Worm (Caenorhabditis elegans) whole organism, young adult: ENCODE results near the gene F54B11.9.
A peak's percentile ranks its signal among the peaks of the same experiment; 100 is the strongest.

Source experiments
- C06A6.2 ChIP-seq: fragments of 200-800 bp; sonication (Bioruptor generic); conservative IDR thresholded peaks from 2 replicates; pipeline ENCODE4 v1.3.6; 2022; ENCODE audit warnings: missing genetic modification characterization, missing compliant biosample characterization
- F10E7.11 ChIP-seq: sonication (generic microtip); optimal IDR thresholded peaks from 2 replicates; lab custom pipeline; 2017; ENCODE audit warnings: mild to moderate bottlenecking, missing genetic modification characterization, moderate library complexity, missing compliant biosample characterization
- F22D6.2 ChIP-seq: sonication (generic microtip); optimal IDR thresholded peaks from 2 replicates; lab custom pipeline; 2016; ENCODE audit warnings: mild to moderate bottlenecking, missing genetic modification characterization, missing compliant biosample characterization
- F23B12.7 ChIP-seq: sonication (generic microtip); optimal IDR thresholded peaks from 2 replicates; lab custom pipeline; 2017; ENCODE audit warnings: missing genetic modification characterization, mild to moderate bottlenecking, missing compliant biosample characterization, antibody characterized with exemption, moderate library complexity; ENCODE audit not compliant: insufficient read depth
- F33H1.4 ChIP-seq: fragments of 200-800 bp; sonication (Bioruptor generic); IDR thresholded peaks from 2 replicates; pipeline ENCODE4 v1.3.6; 2022; ENCODE audit warnings: missing genetic modification reagents, missing genetic modification characterization, missing compliant biosample characterization
- F37B4.10 ChIP-seq: fragments of 200-800 bp; sonication (Bioruptor generic); IDR thresholded peaks from 2 replicates; pipeline ENCODE4 v1.3.6; 2022; ENCODE audit warnings: missing genetic modification characterization, missing compliant biosample characterization
- F52B5.7 ChIP-seq: sonication (generic microtip); optimal IDR thresholded peaks from 2 replicates; lab custom pipeline; 2016; ENCODE audit warnings: mild to moderate bottlenecking, missing genetic modification characterization, missing compliant biosample characterization
- K12H6.12 ChIP-seq: fragments of 200-800 bp; sonication (Bioruptor generic); optimal IDR thresholded peaks from 2 replicates; lab custom pipeline; 2018; ENCODE audit warnings: mild to moderate bottlenecking, missing genetic modification characterization, missing compliant biosample characterization
- T07F8.4 ChIP-seq: sonication (generic microtip); optimal IDR thresholded peaks from 2 replicates; lab custom pipeline; 2016; ENCODE audit warnings: mild to moderate bottlenecking, missing genetic modification characterization, moderate library complexity, missing compliant biosample characterization
- akir-1 ChIP-seq: fragments of 200-800 bp; sonication (Bioruptor generic); optimal IDR thresholded peaks from 2 replicates; lab custom pipeline; 2018; ENCODE audit warnings: mild to moderate bottlenecking, missing genetic modification characterization, moderate library complexity, missing compliant biosample characterization
- aptf-2 ChIP-seq: fragments of 200-800 bp; sonication (Bioruptor generic); conservative IDR thresholded peaks from 2 replicates; pipeline ENCODE4 v1.3.6; 2022; ENCODE audit warnings: missing genetic modification reagents, missing genetic modification characterization, missing compliant biosample characterization
- atf-7 ChIP-seq: sonication (generic microtip); optimal IDR thresholded peaks from 2 replicates; lab custom pipeline; 2017; ENCODE audit warnings: mild to moderate bottlenecking, missing genetic modification characterization, missing compliant biosample characterization
- athp-1 ChIP-seq: sonication (generic microtip); optimal IDR thresholded peaks from 2 replicates; lab custom pipeline; 2017; ENCODE audit warnings: mild to moderate bottlenecking, missing genetic modification characterization, missing compliant biosample characterization
- attf-5 ChIP-seq: fragments of 200-800 bp; sonication (Bioruptor generic); optimal IDR thresholded peaks from 2 replicates; lab custom pipeline; 2018; ENCODE audit warnings: mild to moderate bottlenecking, missing genetic modification characterization, missing compliant biosample characterization
- ccch-3 ChIP-seq: fragments of 200-800 bp; sonication (Bioruptor generic); optimal IDR thresholded peaks from 2 replicates; lab custom pipeline; 2018; ENCODE audit warnings: mild to moderate bottlenecking, missing genetic modification characterization, missing compliant biosample characterization
- ceh-40 ChIP-seq: fragments of 200-800 bp; sonication (Bioruptor generic); IDR thresholded peaks from 2 replicates; pipeline ENCODE4 v1.3.6; 2022; ENCODE audit warnings: missing genetic modification characterization, missing compliant biosample characterization
- ceh-58 ChIP-seq: fragments of 200-800 bp; sonication (Bioruptor generic); IDR thresholded peaks from 2 replicates; pipeline ENCODE4 v1.3.6; 2022; ENCODE audit warnings: missing genetic modification characterization, missing compliant biosample characterization
- ceh-79 ChIP-seq: sonication (generic microtip); optimal IDR thresholded peaks from 2 replicates; lab custom pipeline; 2017; ENCODE audit warnings: mild to moderate bottlenecking, missing genetic modification characterization, missing compliant biosample characterization
- chd-7 ChIP-seq: sonication (generic microtip); optimal IDR thresholded peaks from 2 replicates; lab custom pipeline; 2016; ENCODE audit warnings: mild to moderate bottlenecking, missing genetic modification characterization, moderate library complexity, missing compliant biosample characterization
- dox-1 ChIP-seq: fragments of 200-800 bp; sonication (Bioruptor generic); IDR thresholded peaks from 2 replicates; pipeline ENCODE4 v1.3.6; 2022; ENCODE audit warnings: missing genetic modification reagents, missing genetic modification characterization, missing compliant biosample characterization
- ekl-4 ChIP-seq: fragments of 200-800 bp; sonication (Bioruptor generic); IDR thresholded peaks from 2 replicates; pipeline ENCODE4 v1.3.6; 2022; ENCODE audit warnings: missing genetic modification reagents, missing genetic modification characterization, missing compliant biosample characterization
- fkh-3 ChIP-seq: sonication (generic microtip); optimal IDR thresholded peaks from 2 replicates; lab custom pipeline; 2016; ENCODE audit warnings: mild to moderate bottlenecking, missing genetic modification characterization, missing compliant biosample characterization
- him-1 ChIP-seq: sonication (generic microtip); optimal IDR thresholded peaks from 2 replicates; lab custom pipeline; 2016; ENCODE audit warnings: missing genotype, missing genetic modification reagents, missing genetic modification characterization, missing compliant biosample characterization
- let-607 ChIP-seq, 2 experiments: fragments of 200-800 bp in 1 of 2; sonication (Bioruptor generic) in 1 of 2; sonication (generic microtip) in 1 of 2; optimal IDR thresholded peaks; 2 replicates each; lab custom pipeline; 2016 to 2018; ENCODE audit warnings: mild to moderate bottlenecking in 2 of 2, missing compliant biosample characterization in 2 of 2, missing genetic modification characterization in 2 of 2, moderate library complexity in 2 of 2, missing genotype in 1 of 2
- lin-26 ChIP-seq: fragments of 200-800 bp; sonication (Bioruptor generic); IDR thresholded peaks from 2 replicates; pipeline ENCODE4 v1.3.6; 2022; ENCODE audit warnings: missing genetic modification reagents, missing genetic modification characterization, missing compliant biosample characterization
- lir-1 ChIP-seq: fragments of 200-800 bp; sonication (Bioruptor generic); conservative IDR thresholded peaks from 2 replicates; pipeline ENCODE4 v1.3.6; 2022; ENCODE audit warnings: missing genetic modification reagents, missing genetic modification characterization, missing compliant biosample characterization
- madf-10 ChIP-seq: sonication (generic microtip); optimal IDR thresholded peaks from 2 replicates; lab custom pipeline; 2016; ENCODE audit warnings: mild to moderate bottlenecking, missing genetic modification characterization, missing compliant biosample characterization
- madf-6 ChIP-seq: fragments of 200-800 bp; sonication (Bioruptor generic); IDR thresholded peaks from 2 replicates; pipeline ENCODE4 v1.3.6; 2022; ENCODE audit warnings: missing genetic modification reagents, missing genetic modification characterization, missing compliant biosample characterization
- madf-8 ChIP-seq: fragments of 200-800 bp; sonication (Bioruptor generic); conservative IDR thresholded peaks from 2 replicates; pipeline ENCODE4 v1.3.6; 2022; ENCODE audit warnings: missing genetic modification reagents, missing genetic modification characterization, missing compliant biosample characterization
- mes-4 ChIP-seq: sonication (generic microtip); optimal IDR thresholded peaks from 2 replicates; lab custom pipeline; 2016; ENCODE audit warnings: missing genotype, missing genetic modification characterization, missing compliant biosample characterization
- mxl-1 ChIP-seq: sonication (generic microtip); optimal IDR thresholded peaks from 2 replicates; lab custom pipeline; 2016; ENCODE audit warnings: missing genetic modification characterization, missing compliant biosample characterization
- nfya-2 ChIP-seq: fragments of 200-800 bp; sonication (Bioruptor generic); IDR thresholded peaks from 2 replicates; pipeline ENCODE4 v1.3.6; 2022; ENCODE audit warnings: missing genetic modification reagents, missing genetic modification characterization, missing compliant biosample characterization
- nfyb-1 ChIP-seq: fragments of 200-800 bp; sonication (Bioruptor generic); IDR thresholded peaks from 2 replicates; pipeline ENCODE4 v1.3.6; 2022; ENCODE audit warnings: missing genetic modification reagents, missing genetic modification characterization, missing compliant biosample characterization
- nhr-179 ChIP-seq: sonication (generic microtip); optimal IDR thresholded peaks from 2 replicates; lab custom pipeline; 2016; ENCODE audit warnings: mild to moderate bottlenecking, missing genetic modification characterization, missing compliant biosample characterization
- nhr-27 ChIP-seq: fragments of 200-800 bp; sonication (Bioruptor generic); optimal IDR thresholded peaks from 2 replicates; lab custom pipeline; 2018; ENCODE audit warnings: mild to moderate bottlenecking, missing genetic modification characterization, moderate library complexity, missing compliant biosample characterization
- rec-8 ChIP-seq, 2 experiments: sonication (generic microtip); optimal IDR thresholded peaks; 2 replicates each; lab custom pipeline; 2016; ENCODE audit warnings: mild to moderate bottlenecking in 2 of 2, missing genetic modification characterization in 2 of 2, missing genetic modification reagents in 2 of 2, missing genotype in 2 of 2, missing biosample characterization in 1 of 2, missing compliant biosample characterization in 1 of 2, moderate library complexity in 1 of 2
- rpc-1 ChIP-seq, 2 experiments: fragments of 150-350 bp in 1 of 2; sonication (generic microtip) in 1 of 2; optimal IDR thresholded peaks; 2 replicates each; lab custom pipeline; 2014 to 2018; ENCODE audit warnings: missing biosample characterization in 1 of 2, missing genetic modification characterization in 1 of 2, missing genetic modification reagents in 1 of 2, missing genotype in 1 of 2
- snpc-1.3 ChIP-seq: sonication (generic microtip); optimal IDR thresholded peaks from 2 replicates; lab custom pipeline; 2017; ENCODE audit warnings: missing genetic modification characterization, mild to moderate bottlenecking, missing compliant biosample characterization, antibody characterized with exemption, moderate library complexity, missing genotype, missing genetic modification reagents; ENCODE audit not compliant: insufficient read depth
- snpc-4 ChIP-seq, 5 experiments: fragments of 150-350 bp in 1 of 5; sonication (generic microtip) in 4 of 5; optimal IDR thresholded peaks; 2 replicates each; lab custom pipeline; 2014 to 2018; ENCODE audit warnings: missing genetic modification characterization in 5 of 5, missing biosample characterization in 3 of 5, antibody characterized with exemption in 2 of 5, mild to moderate bottlenecking in 2 of 5, missing compliant biosample characterization in 2 of 5, missing genotype in 2 of 5, moderate library complexity in 2 of 5, missing genetic modification reagents in 1 of 5
- tbp1 ChIP-seq: fragments of 200-800 bp; sonication (Bioruptor generic); optimal IDR thresholded peaks from 2 replicates; lab custom pipeline; 2018; ENCODE audit warnings: mild to moderate bottlenecking, missing genetic modification characterization, missing compliant biosample characterization
- tbx-9 ChIP-seq: sonication (generic microtip); optimal IDR thresholded peaks from 2 replicates; lab custom pipeline; 2016; ENCODE audit warnings: borderline replicate concordance, missing genetic modification characterization, inconsistent platforms, missing compliant biosample characterization
- unc-130 ChIP-seq: sonication (generic microtip); optimal IDR thresholded peaks from 2 replicates; lab custom pipeline; 2016; ENCODE audit warnings: missing genetic modification reagents, missing genetic modification characterization, missing compliant biosample characterization
- ztf-26 ChIP-seq: sonication (generic microtip); optimal IDR thresholded peaks from 2 replicates; lab custom pipeline; 2017; ENCODE audit warnings: missing genetic modification characterization, missing compliant biosample characterization
- ztf-3 ChIP-seq: fragments of 200-800 bp; sonication (Bioruptor generic); optimal IDR thresholded peaks from 2 replicates; lab custom pipeline; 2018; ENCODE audit warnings: mild to moderate bottlenecking, missing genetic modification characterization, missing compliant biosample characterization
- ztf-6 ChIP-seq: fragments of 200-800 bp; sonication (Bioruptor generic); IDR thresholded peaks from 2 replicates; pipeline ENCODE4 v1.3.6; 2022; ENCODE audit warnings: missing genetic modification reagents, missing genetic modification characterization, missing compliant biosample characterization

Gene F54B11.9

ce11 chrX:13650799-13651198, 45.4 kb downstream of the F54B11.9 start, which contains the start of gene C40C9.4:
Gene C40C9.4 (plus strand): TSS chrX:13651099.
- TF ChIP-seq ceh-79 (tag; lab: Kevin White, UChicago) (no peak), nfyb-1 (GFP tag; lab: Robert Waterston, UW) (no peak), F33H1.4 (GFP tag; lab: Robert Waterston, UW) (no peak), rec-8 (tag; optimal IDR thresholded peaks at IDR 0.05; lab: Kevin White, UChicago) (no peak), chd-7 (tag; lab: Kevin White, UChicago) (no peak)

ce11 chrX:13653573-13653972, 48.2 kb downstream of the F54B11.9 start:
- TF ChIP-seq mxl-1 (tag; lab: Kevin White, UChicago) = peak; percentile 57
- 0 out of 2 replicates have a peak, but pooled peaks have one; percentile 28 for TF ChIP-seq ekl-4
- TF ChIP-seq attf-5 (GFP tag; lab: Kevin White, UChicago) = peak; percentile 39
- TF ChIP-seq atf-7 (tag; lab: Kevin White, UChicago) = peak; percentile 21
- no peak for TF ChIP-seq C06A6.2 (GFP tag; lab: Robert Waterston, UW)
- no peak for TF ChIP-seq madf-8 (GFP tag; lab: Robert Waterston, UW)
- peak; percentile 41 for TF ChIP-seq F52B5.7 (tag; lab: Kevin White, UChicago)
- no peak for TF ChIP-seq akir-1 (GFP tag; lab: Kevin White, UChicago)
- TF ChIP-seq unc-130 (GFP tag; lab: Kevin White, UChicago) = peak; percentile 5
- peak; percentile 59 for TF ChIP-seq T07F8.4 (tag; lab: Kevin White, UChicago)
- TF ChIP-seq madf-6 (GFP tag; lab: Robert Waterston, UW) = peak; percentile 42; the same call in 1 of the 2 replicates
- TF ChIP-seq nhr-27 = no peak
- TF ChIP-seq F10E7.11 = peak; percentile 14
- peak; percentile 20 for TF ChIP-seq madf-10 (tag; lab: Kevin White, UChicago)
- TF ChIP-seq aptf-2 (GFP tag; lab: Robert Waterston, UW) = no peak
- TF ChIP-seq tbx-9 (tag; lab: Kevin White, UChicago) = no peak
- TF ChIP-seq ceh-40 (GFP tag; lab: Robert Waterston, UW) = peak; percentile 85
- peak; percentile 51 for TF ChIP-seq snpc-1.3
- TF ChIP-seq nfya-2 (GFP tag; lab: Robert Waterston, UW) = no peak
- 0 out of 2 replicates have a peak, but pooled peaks have one; percentile 44 for TF ChIP-seq ceh-58
- no peak for TF ChIP-seq ztf-3 (GFP tag; lab: Kevin White, UChicago)
- TF ChIP-seq him-1 (tag; lab: Kevin White, UChicago) = peak; percentile 83
- TF ChIP-seq dox-1 (GFP tag; lab: Robert Waterston, UW) = peak; percentile 80
- TF ChIP-seq F23B12.7 (tag; lab: Kevin White, UChicago) = no peak
- TF ChIP-seq mes-4 = peak; percentile 11
- peak in 1 of 2 experiments; percentile 4 for TF ChIP-seq let-607 (tag; optimal IDR thresholded peaks at IDR 0.05; lab: Kevin White, UChicago)
- peak; percentile 10 for TF ChIP-seq ztf-26 (tag; lab: Kevin White, UChicago)
- TF ChIP-seq nhr-179 (tag; lab: Kevin White, UChicago) = peak; percentile 30
- peak; percentile 53; the same call in 1 of the 2 replicates for TF ChIP-seq nfyb-1 (GFP tag; lab: Robert Waterston, UW)
- TF ChIP-seq ccch-3 (GFP tag; lab: Kevin White, UChicago) = no peak
- TF ChIP-seq F37B4.10 (GFP tag; lab: Robert Waterston, UW) = no peak
- 0 out of 2 replicates have a peak, but pooled peaks have one; percentile 12 for TF ChIP-seq ztf-6 (GFP tag; lab: Robert Waterston, UW)
- peak; percentile 89 for TF ChIP-seq lin-26 (GFP tag; lab: Robert Waterston, UW)
- peak; percentile 64 for TF ChIP-seq snpc-4 (GFP tag; optimal IDR thresholded peaks at IDR 0.05; lab: Kevin White, UChicago)
- peak in 3 of 4 experiments; percentile 16 to 74 (median 68) for TF ChIP-seq snpc-4 (tag; optimal IDR thresholded peaks at IDR 0.05; lab: Kevin White, UChicago)
- peak; percentile 59 for TF ChIP-seq chd-7 (tag; lab: Kevin White, UChicago)
- peak; percentile 91 for TF ChIP-seq tbp1 (GFP tag; lab: Kevin White, UChicago)
- no peak for TF ChIP-seq F22D6.2 (tag; lab: Kevin White, UChicago)
- peak; percentile 20 for TF ChIP-seq K12H6.12 (tag; lab: Kevin White, UChicago)
- no peak for TF ChIP-seq athp-1 (tag; lab: Kevin White, UChicago)
- peak; percentile 31; the same call in 1 of the 2 replicates for TF ChIP-seq lir-1 (GFP tag; lab: Robert Waterston, UW)
- TF ChIP-seq rpc-1 (optimal IDR thresholded peaks at IDR 0.05; lab: Kevin White, UChicago) = peak; percentile 94
- peak; percentile 96 for TF ChIP-seq rpc-1 (tag; optimal IDR thresholded peaks at IDR 0.05; lab: Kevin White, UChicago)
- TF ChIP-seq fkh-3 (tag; lab: Kevin White, UChicago) = no peak
